Fruit fly (Drosophila melanogaster) whole organism, embryonic: ENCODE data around the gene iav.
A peak's percentile ranks its signal among the peaks of the same experiment; 100 is the strongest.

ENCODE experiments used
- Abd-B ChIP-seq: fragments of 200-800 bp; sonication (Bioruptor generic); optimal IDR thresholded peaks from 2 replicates; lab custom pipeline; 2018; ENCODE audit warnings: missing biosample characterization, mild to moderate bottlenecking, missing genetic modification characterization, moderate library complexity
- Bgb ChIP-seq: fragments of 200-800 bp; sonication (Bioruptor generic); IDR thresholded peaks from 2 replicates; pipeline ENCODE4 v1.3.6; 2022; ENCODE audit warnings: missing biosample characterization, missing genetic modification characterization; ENCODE audit not compliant: partially characterized antibody
- CG10147 ChIP-seq: fragments of 200-800 bp; sonication (Bioruptor generic); optimal IDR thresholded peaks from 2 replicates; lab custom pipeline; 2019; ENCODE audit warnings: missing biosample characterization, mild to moderate bottlenecking, missing genetic modification characterization, moderate library complexity
- CG10366 ChIP-seq: fragments of 200-800 bp; sonication (Bioruptor generic); IDR thresholded peaks from 2 replicates; pipeline ENCODE4 v1.3.6; 2022; ENCODE audit warnings: missing biosample characterization, missing genetic modification characterization
- CG1233 ChIP-seq: fragments of 200-800 bp; sonication (Bioruptor generic); optimal IDR thresholded peaks from 4 replicates; lab custom pipeline; 2018; ENCODE audit warnings: missing biosample characterization, mild to moderate bottlenecking, missing genetic modification characterization
- CG12942 ChIP-seq: fragments of 200-800 bp; sonication (Bioruptor generic); optimal IDR thresholded peaks from 3 replicates; lab custom pipeline; 2016; ENCODE audit warnings: missing biosample characterization, missing genetic modification characterization
- CG13424 ChIP-seq: fragments of 200-800 bp; sonication (Bioruptor generic); optimal IDR thresholded peaks from 2 replicates; lab custom pipeline; 2019; ENCODE audit warnings: missing biosample characterization, mild to moderate bottlenecking, missing genetic modification characterization, moderate library complexity
- CG14667 ChIP-seq: fragments of 200-800 bp; sonication (Bioruptor generic); IDR thresholded peaks from 2 replicates; pipeline ENCODE4 v1.3.6; 2022; ENCODE audit warnings: missing biosample characterization, missing genetic modification characterization
- CG16779 ChIP-seq: fragments of 200-800 bp; sonication (Bioruptor generic); IDR thresholded peaks from 2 replicates; pipeline ENCODE4 v1.3.6; 2022; ENCODE audit warnings: missing biosample characterization, missing genetic modification characterization
- CG18011 ChIP-seq: fragments of 200-800 bp; sonication (Bioruptor generic); optimal IDR thresholded peaks from 2 replicates; lab custom pipeline; 2017; ENCODE audit warnings: missing biosample characterization, missing genetic modification characterization, mild to moderate bottlenecking, moderate library complexity, missing genotype
- CG18599 ChIP-seq: fragments of 200-800 bp; sonication (Bioruptor generic); optimal IDR thresholded peaks from 3 replicates; lab custom pipeline; 2017; ENCODE audit warnings: missing biosample characterization, missing genetic modification characterization, mild to moderate bottlenecking, moderate library complexity, missing genetic modification reagents
- CG18764 ChIP-seq: fragments of 200-800 bp; sonication (Bioruptor generic); optimal IDR thresholded peaks from 3 replicates; lab custom pipeline; 2016; ENCODE audit warnings: missing biosample characterization, missing genetic modification characterization
- CG2116 ChIP-seq: fragments of 200-800 bp; sonication (Bioruptor generic); optimal IDR thresholded peaks from 3 replicates; lab custom pipeline; 2018; ENCODE audit warnings: missing biosample characterization, mild to moderate bottlenecking, missing genetic modification characterization
- CG2129 ChIP-seq: fragments of 200-800 bp; sonication (Bioruptor generic); IDR thresholded peaks from 2 replicates; pipeline ENCODE4 v1.3.6; 2022; ENCODE audit warnings: missing biosample characterization, missing genetic modification characterization; ENCODE audit not compliant: partially characterized antibody
- CG30403 ChIP-seq: fragments of 200-800 bp; sonication (Bioruptor generic); optimal IDR thresholded peaks from 3 replicates; lab custom pipeline; 2016; ENCODE audit warnings: missing biosample characterization, missing genetic modification characterization
- CG33213 ChIP-seq: fragments of 200-800 bp; sonication (Bioruptor generic); optimal IDR thresholded peaks from 3 replicates; lab custom pipeline; 2016; ENCODE audit warnings: missing biosample characterization, missing genetic modification characterization
- CG42726 ChIP-seq: fragments of 200-800 bp; sonication (Bioruptor generic); IDR thresholded peaks from 2 replicates; pipeline ENCODE4 v1.3.6; 2022; ENCODE audit warnings: missing biosample characterization, missing genetic modification characterization; ENCODE audit not compliant: partially characterized antibody
- CG6791 ChIP-seq: fragments of 200-800 bp; sonication (Bioruptor generic); IDR thresholded peaks from 3 replicates; pipeline ENCODE4 v1.3.6; 2022; ENCODE audit warnings: missing biosample characterization, missing genetic modification characterization; ENCODE audit not compliant: partially characterized antibody
- CG7357 ChIP-seq: fragments of 200-800 bp; sonication (Bioruptor generic); IDR thresholded peaks from 3 replicates; pipeline ENCODE4 v1.3.6; 2022; ENCODE audit warnings: missing biosample characterization, missing genetic modification characterization
- CG7372 ChIP-seq: fragments of 200-800 bp; sonication (Bioruptor generic); IDR thresholded peaks from 2 replicates; pipeline ENCODE4 v1.3.6; 2022; ENCODE audit warnings: missing biosample characterization, missing genetic modification characterization
- CG8944 ChIP-seq: fragments of 200-800 bp; sonication (Bioruptor generic); optimal IDR thresholded peaks from 3 replicates; lab custom pipeline; 2016; ENCODE audit warnings: missing biosample characterization, missing genetic modification characterization
- CG9727 ChIP-seq: fragments of 200-800 bp; sonication (Bioruptor generic); optimal IDR thresholded peaks from 3 replicates; lab custom pipeline; 2017; ENCODE audit warnings: missing biosample characterization, mild to moderate bottlenecking, missing genetic modification characterization
- CrebB ChIP-seq: fragments of 200-800 bp; sonication (Bioruptor generic); optimal IDR thresholded peaks from 3 replicates; lab custom pipeline; 2018; ENCODE audit warnings: missing biosample characterization, mild to moderate bottlenecking, missing genetic modification characterization
- Dad ChIP-seq: fragments of 200-800 bp; sonication (Bioruptor generic); optimal IDR thresholded peaks from 3 replicates; lab custom pipeline; 2016; ENCODE audit warnings: missing biosample characterization, missing genetic modification characterization
- Elba2 ChIP-seq: fragments of 200-800 bp; sonication (Bioruptor generic); optimal IDR thresholded peaks from 3 replicates; lab custom pipeline; 2016; ENCODE audit warnings: missing biosample characterization, missing genetic modification characterization
- Fer2 ChIP-seq: fragments of 200-800 bp; sonication (Bioruptor generic); optimal IDR thresholded peaks from 2 replicates; lab custom pipeline; 2018; ENCODE audit warnings: missing biosample characterization, mild to moderate bottlenecking, missing genetic modification characterization, moderate library complexity
- Hey ChIP-seq: fragments of 200-800 bp; sonication (Bioruptor generic); optimal IDR thresholded peaks from 3 replicates; lab custom pipeline; 2018; ENCODE audit warnings: missing biosample characterization, mild to moderate bottlenecking, missing genetic modification characterization
- Hmx ChIP-seq: fragments of 200-800 bp; sonication (Bioruptor generic); optimal IDR thresholded peaks from 2 replicates; lab custom pipeline; 2016; ENCODE audit warnings: missing biosample characterization, missing genetic modification characterization
- Neu2 ChIP-seq: fragments of 200-800 bp; sonication (Bioruptor generic); optimal IDR thresholded peaks from 3 replicates; lab custom pipeline; 2016; ENCODE audit warnings: missing biosample characterization, missing genetic modification characterization, borderline replicate concordance
- Nf-YA ChIP-seq: fragments of 200-800 bp; sonication (Bioruptor generic); IDR thresholded peaks from 2 replicates; pipeline ENCODE4 v1.3.6; 2022; ENCODE audit warnings: missing biosample characterization, missing genetic modification characterization
- Nf-YC ChIP-seq: fragments of 200-800 bp; optimal IDR thresholded peaks from 3 replicates; lab custom pipeline; 2019; ENCODE audit warnings: missing biosample characterization, mild to moderate bottlenecking, missing genetic modification characterization, moderate library complexity
- Rfx ChIP-seq: fragments of 200-800 bp; sonication (Bioruptor generic); IDR thresholded peaks from 2 replicates; pipeline ENCODE4 v1.3.6; 2022; ENCODE audit warnings: missing biosample characterization, missing genetic modification characterization
- Sin3A ChIP-seq: fragments of >200 bp; optimal IDR thresholded peaks from 2 replicates; lab custom pipeline; 2018
- aop ChIP-seq: fragments of 200-800 bp; sonication (Bioruptor generic); IDR thresholded peaks from 2 replicates; pipeline ENCODE4 v1.3.6; 2022; ENCODE audit warnings: missing biosample characterization, missing genetic modification characterization
- bcd ChIP-seq: fragments of 200-800 bp; sonication (Bioruptor generic); optimal IDR thresholded peaks from 2 replicates; lab custom pipeline; 2017; ENCODE audit warnings: missing biosample characterization, mild to moderate bottlenecking, missing genetic modification characterization
- cg ChIP-seq: fragments of 200-800 bp; sonication (Bioruptor generic); optimal IDR thresholded peaks from 3 replicates; lab custom pipeline; 2019; ENCODE audit warnings: missing biosample characterization, mild to moderate bottlenecking, missing genetic modification characterization, moderate library complexity
- ci ChIP-seq: fragments of 200-800 bp; sonication (Bioruptor generic); IDR thresholded peaks from 3 replicates; pipeline ENCODE4 v1.3.6; 2022; ENCODE audit warnings: missing biosample characterization, missing genetic modification characterization
- crc ChIP-seq: fragments of 200-800 bp; sonication (Bioruptor generic); optimal IDR thresholded peaks from 2 replicates; lab custom pipeline; 2016; ENCODE audit warnings: missing biosample characterization, missing genetic modification characterization
- dati ChIP-seq: fragments of 200-800 bp; sonication (Bioruptor generic); IDR thresholded peaks from 2 replicates; pipeline ENCODE4 v1.3.6; 2022; ENCODE audit warnings: missing biosample characterization, missing genetic modification characterization
- ewg ChIP-seq: fragments of 200-800 bp; sonication (Bioruptor generic); optimal IDR thresholded peaks from 3 replicates; lab custom pipeline; 2017; ENCODE audit warnings: mild to moderate bottlenecking, missing biosample characterization, missing genetic modification reagents, missing genetic modification characterization
- fd64A ChIP-seq: fragments of 200-800 bp; sonication (Bioruptor generic); optimal IDR thresholded peaks from 3 replicates; lab custom pipeline; 2018; ENCODE audit warnings: missing biosample characterization, mild to moderate bottlenecking, missing genetic modification characterization
- gce ChIP-seq: fragments of 200-800 bp; sonication (Bioruptor generic); IDR thresholded peaks from 3 replicates; pipeline ENCODE4 v1.3.6; 2022; ENCODE audit warnings: missing biosample characterization, missing genetic modification characterization
- mam ChIP-seq: fragments of 200-800 bp; sonication (Bioruptor generic); optimal IDR thresholded peaks from 3 replicates; lab custom pipeline; 2016; ENCODE audit warnings: missing biosample characterization, missing genetic modification characterization
- mirr ChIP-seq: fragments of 200-800 bp; sonication (Bioruptor generic); optimal IDR thresholded peaks from 3 replicates; lab custom pipeline; 2018; ENCODE audit warnings: missing biosample characterization, mild to moderate bottlenecking, missing genetic modification characterization
- nerfin-1 ChIP-seq: fragments of 200-800 bp; sonication (Bioruptor generic); optimal IDR thresholded peaks from 3 replicates; lab custom pipeline; 2019; ENCODE audit warnings: missing biosample characterization, mild to moderate bottlenecking, missing genetic modification characterization, moderate library complexity
- sima ChIP-seq: fragments of 200-800 bp; sonication (Bioruptor generic); optimal IDR thresholded peaks from 2 replicates; lab custom pipeline; 2016; ENCODE audit warnings: missing biosample characterization, missing genetic modification characterization
- slou ChIP-seq: fragments of 200-800 bp; sonication (Bioruptor generic); optimal IDR thresholded peaks from 3 replicates; lab custom pipeline; 2016; ENCODE audit warnings: missing biosample characterization, missing genetic modification characterization
- trh ChIP-seq: fragments of 200-800 bp; sonication (Bioruptor generic); optimal IDR thresholded peaks from 2 replicates; lab custom pipeline; 2016; ENCODE audit warnings: missing biosample characterization, missing genetic modification characterization
- ttk ChIP-seq: fragments of 200-800 bp; sonication (Bioruptor generic); IDR thresholded peaks from 2 replicates; pipeline ENCODE4 v2.1.2; 2022; ENCODE audit warnings: missing biosample characterization, missing genetic modification characterization
- vfl ChIP-seq: fragments of 200-800 bp; sonication (Bioruptor generic); optimal IDR thresholded peaks from 2 replicates; lab custom pipeline; 2016; ENCODE audit warnings: missing biosample characterization, missing genetic modification characterization
- z ChIP-seq: fragments of 200-800 bp; sonication (Bioruptor generic); IDR thresholded peaks from 3 replicates; pipeline ENCODE4 v1.3.6; 2022; ENCODE audit warnings: missing biosample characterization, missing genetic modification characterization

iav gene

dm6 chrX:6795987-6796691 lies 17.6 kb upstream of the iav start (continued):
- TF ChIP-seq CG18011 (GFP tag; lab: Kevin White, UChicago) (no peak), trh (GFP tag; lab: Kevin White, UChicago) (no peak), CG33213 (GFP tag; lab: Kevin White, UChicago) (no peak), Neu2 (GFP tag; lab: Kevin White, UChicago) (no peak), aop (GFP tag; lab: Robert Waterston, UW) (no peak), CG18599 (GFP tag; lab: Kevin White, UChicago) (peak; percentile 7), cg (peak; percentile 58), Rfx (GFP tag; lab: Robert Waterston, UW) (peak; percentile 31), CG7372 (GFP tag; lab: Robert Waterston, UW) (no peak), ttk (GFP tag; lab: Robert Waterston, UW) (no peak), CG8944 (peak; percentile 5), mam (GFP tag; lab: Kevin White, UChicago) (peak; percentile 34), CG13424 (tag; lab: Kevin White, UChicago) (peak; percentile 2), slou (GFP tag; lab: Kevin White, UChicago) (no peak), Fer2 (tag; lab: Kevin White, UChicago) (no peak), CG30403 (GFP tag; lab: Kevin White, UChicago) (peak; percentile 33), dati (GFP tag; lab: Robert Waterston, UW) (no peak), CG10366 (GFP tag; lab: Robert Waterston, UW) (no peak), vfl (GFP tag; lab: Kevin White, UChicago) (no peak), CG2129 (GFP tag; lab: Robert Waterston, UW) (no peak), CG6791 (GFP tag; lab: Robert Waterston, UW) (no peak), sima (GFP tag; lab: Kevin White, UChicago) (no peak), Elba2 (GFP tag; lab: Kevin White, UChicago) (no peak), CG12942 (GFP tag; lab: Kevin White, UChicago) (no peak), z (GFP tag; lab: Robert Waterston, UW) (no peak), Nf-YA (GFP tag; lab: Robert Waterston, UW) (no peak), CrebB (no peak), Abd-B (GFP tag; lab: Kevin White, UChicago) (peak; percentile 55), Hmx (GFP tag; lab: Kevin White, UChicago) (no peak), Bgb (GFP tag; lab: Robert Waterston, UW) (no peak), crc (peak; percentile 10), Hey (tag; lab: Kevin White, UChicago) (no peak), ci (GFP tag; lab: Robert Waterston, UW) (no peak), ewg (GFP tag; lab: Kevin White, UChicago) (no peak), Nf-YC (tag; lab: Kevin White, UChicago) (no peak), CG2116 (GFP tag; lab: Kevin White, UChicago) (no peak), CG10147 (no peak), fd64A (GFP tag; lab: Kevin White, UChicago) (no peak), Sin3A (lab: Kevin White, UChicago) (no peak), CG1233 (no peak), bcd (GFP tag; lab: Kevin White, UChicago) (no peak), nerfin-1 (no peak), mirr (no peak), gce (GFP tag; lab: Robert Waterston, UW) (0 out of 3 replicates have a peak, but pooled peaks have one; percentile 30), CG18764 (GFP tag; lab: Kevin White, UChicago) (no peak), CG9727 (GFP tag; lab: Kevin White, UChicago) (peak; percentile 12), CG14667 (GFP tag; lab: Robert Waterston, UW) (0 out of 2 replicates have a peak, but pooled peaks have one; percentile 24), CG7357 (GFP tag; lab: Robert Waterston, UW) (no peak), CG16779 (GFP tag; lab: Robert Waterston, UW) (no peak), CG42726 (GFP tag; lab: Robert Waterston, UW) (no peak), Dad (no peak)
